Worm (Caenorhabditis elegans) whole organism, L1 larva: ENCODE measurements around the gene D1044.6.
A peak's percentile ranks its signal among the peaks of the same experiment; 100 is the strongest.

Experiments
- C04F5.9 ChIP-seq: sonication (generic microtip); optimal IDR thresholded peaks from 2 replicates; lab custom pipeline; 2016; ENCODE audit warnings: missing genetic modification characterization, missing compliant biosample characterization
- aly-2 ChIP-seq: fragments of 150-350 bp; optimal IDR thresholded peaks from 2 replicates; lab custom pipeline; 2014; ENCODE audit warnings: missing biosample characterization, missing genetic modification characterization
- egl-27 ChIP-seq, 2 experiments: fragments of 150-350 bp in 1 of 2; sonication (generic microtip); optimal IDR thresholded peaks; 3 replicates each; lab custom pipeline; 2017 to 2018; ENCODE audit warnings: missing biosample characterization in 2 of 2, missing genetic modification characterization in 2 of 2, missing genetic modification reagents in 2 of 2
- fos-1 ChIP-seq: fragments of 150-350 bp; optimal IDR thresholded peaks from 2 replicates; lab custom pipeline; 2014; ENCODE audit warnings: missing biosample characterization, missing genetic modification characterization
- mdl-1 ChIP-seq, 2 experiments: fragments of 150-350 bp; optimal IDR thresholded peaks; 2 replicates each; lab custom pipeline; 2014 to 2017; ENCODE audit warnings: missing biosample characterization in 2 of 2, missing genetic modification characterization in 2 of 2, inconsistent platforms in 1 of 2
- pag-3 ChIP-seq: sonication (generic microtip); optimal IDR thresholded peaks from 2 replicates; lab custom pipeline; 2017; ENCODE audit warnings: missing genetic modification characterization, mild to moderate bottlenecking, missing compliant biosample characterization, antibody characterized with exemption, borderline replicate concordance; ENCODE audit not compliant: insufficient read depth
- snpc-4 ChIP-seq: fragments of 150-350 bp; optimal IDR thresholded peaks from 2 replicates; lab custom pipeline; 2014; ENCODE audit warnings: missing biosample characterization, missing genetic modification characterization

DNA sequence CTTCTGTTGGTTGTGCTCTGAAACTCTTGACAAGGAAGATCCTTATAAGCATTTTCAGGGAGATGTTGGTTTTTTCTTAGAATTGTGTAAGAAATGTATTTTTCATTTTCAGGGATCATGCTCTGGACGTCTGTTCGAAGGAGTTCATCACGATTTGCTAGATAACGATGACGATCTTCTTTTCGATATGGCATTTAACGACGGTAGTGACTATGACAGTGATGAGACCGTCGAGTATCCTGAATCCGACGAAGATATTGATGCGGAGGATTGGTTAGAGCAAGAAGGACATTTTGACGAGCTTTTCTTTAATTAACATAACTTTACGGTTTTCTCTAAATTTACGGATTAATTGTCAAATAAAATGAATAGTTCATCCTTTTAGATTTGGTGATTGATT lies 45.8 kb upstream of the D1044.6 start:
- no peak for TF ChIP-seq mdl-1 (tag; optimal IDR thresholded peaks at IDR 0.05; lab: Kevin White, UChicago)
- no peak for TF ChIP-seq pag-3 (tag; lab: Kevin White, UChicago)
- TF ChIP-seq snpc-4: no peak
- TF ChIP-seq fos-1: no peak
- peak; percentile 27 for TF ChIP-seq aly-2 (tag; lab: Kevin White, UChicago)
- no peak for TF ChIP-seq egl-27 (tag; optimal IDR thresholded peaks at IDR 0.05; lab: Kevin White, UChicago)
- TF ChIP-seq C04F5.9: no peak
